Worm (Caenorhabditis elegans) whole organism, late embryonic: ENCODE data around the gene C07A4.2.

Source experiments
- ahr-1 ChIP-seq: sonication (generic microtip); optimal IDR thresholded peaks from 2 replicates; lab custom pipeline; 2016; ENCODE audit warnings: missing genetic modification characterization, missing compliant biosample characterization
- ama-1 ChIP-seq: fragments of 150-350 bp; optimal IDR thresholded peaks from 2 replicates; lab custom pipeline; 2014
- ceh-30 ChIP-seq: fragments of 150-350 bp; optimal IDR thresholded peaks from 2 replicates; lab custom pipeline; 2014; ENCODE audit warnings: missing biosample characterization, missing genetic modification characterization
- dmd-4 ChIP-seq: sonication (generic microtip); optimal IDR thresholded peaks from 2 replicates; lab custom pipeline; 2016; ENCODE audit warnings: borderline replicate concordance, missing genetic modification characterization, missing compliant biosample characterization
- dve-1 ChIP-seq: sonication (generic microtip); optimal IDR thresholded peaks from 2 replicates; lab custom pipeline; 2017; ENCODE audit warnings: antibody characterized with exemption, mild to moderate bottlenecking, missing genetic modification characterization, missing compliant biosample characterization
- fkh-10 ChIP-seq: fragments of 150-350 bp; optimal IDR thresholded peaks from 2 replicates; lab custom pipeline; 2014; ENCODE audit warnings: missing biosample characterization, missing genetic modification reagents, missing genetic modification characterization
- nhr-11 ChIP-seq: fragments of 150-350 bp; optimal IDR thresholded peaks from 2 replicates; lab custom pipeline; 2014; ENCODE audit warnings: missing biosample characterization, missing genetic modification characterization
- pat-9 ChIP-seq: fragments of 200-800 bp; sonication (Bioruptor generic); optimal IDR thresholded peaks from 2 replicates; lab custom pipeline; 2018; ENCODE audit warnings: mild to moderate bottlenecking, missing genetic modification characterization, moderate library complexity, missing compliant biosample characterization

DNA sequence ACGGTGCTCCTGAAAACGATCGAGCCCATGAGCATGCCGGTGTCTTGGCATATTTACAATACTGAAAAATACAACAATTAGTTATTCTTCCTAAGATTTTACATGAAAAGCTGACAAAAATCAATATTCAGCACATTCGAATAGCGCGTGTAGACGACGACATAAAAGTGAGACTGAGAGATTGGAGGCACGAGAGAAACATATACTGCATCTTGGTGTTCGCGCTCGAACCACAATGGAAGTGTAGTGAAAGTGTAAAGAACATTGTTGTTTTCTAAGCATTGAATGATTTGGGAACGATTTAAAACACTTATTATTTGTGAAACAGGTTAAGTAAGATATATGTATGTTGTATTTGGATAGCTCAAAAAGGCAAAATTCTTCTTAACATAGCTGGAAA is 43.4 kb downstream of the C07A4.2 start, which contains the start of gene F44A6.4:
- no peak for TF ChIP-seq ceh-30 (tag; lab: Kevin White, UChicago)
- TF ChIP-seq ahr-1 (tag; lab: Kevin White, UChicago), result no peak
- TF ChIP-seq nhr-11, result no peak
- no peak for TF ChIP-seq ama-1 (lab: Kevin White, UChicago)
- TF ChIP-seq dmd-4, result no peak
- no peak for TF ChIP-seq fkh-10 (GFP tag; lab: Kevin White, UChicago)
- TF ChIP-seq dve-1 (tag; lab: Kevin White, UChicago), result no peak
- no peak for TF ChIP-seq pat-9
